Fruit fly (Drosophila melanogaster): ENCODE results near the gene Smyd3.
"Not testable (repeated sequence)": the region's sequence is repeated elsewhere in the genome, so short reads cannot be mapped to it uniquely, and the experiment has no call there.

Smyd3 gene

DNA sequence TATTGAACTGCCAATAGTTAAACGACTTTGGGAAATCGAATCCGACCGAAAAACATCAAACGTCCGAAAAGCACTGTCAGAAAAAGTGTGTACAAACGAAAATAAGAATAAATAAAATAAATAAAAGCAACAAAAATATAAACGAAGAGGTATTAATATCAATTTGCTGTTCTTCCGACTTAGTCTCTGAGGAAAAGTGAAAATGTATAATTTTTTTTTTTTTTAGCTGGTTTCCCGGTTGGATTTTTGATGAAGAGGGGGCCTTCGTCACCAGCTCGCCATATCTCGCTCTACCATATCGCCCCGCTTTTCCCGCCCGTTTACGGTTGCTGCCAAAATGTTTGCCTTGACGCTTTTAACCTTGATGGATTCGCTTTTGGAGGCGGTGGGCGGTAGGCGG, 30.0 kb upstream of the Smyd3 start:
- peak; percentile 3 for TF ChIP-seq noc (tag; optimal IDR thresholded peaks at IDR 0.05)

DNA sequence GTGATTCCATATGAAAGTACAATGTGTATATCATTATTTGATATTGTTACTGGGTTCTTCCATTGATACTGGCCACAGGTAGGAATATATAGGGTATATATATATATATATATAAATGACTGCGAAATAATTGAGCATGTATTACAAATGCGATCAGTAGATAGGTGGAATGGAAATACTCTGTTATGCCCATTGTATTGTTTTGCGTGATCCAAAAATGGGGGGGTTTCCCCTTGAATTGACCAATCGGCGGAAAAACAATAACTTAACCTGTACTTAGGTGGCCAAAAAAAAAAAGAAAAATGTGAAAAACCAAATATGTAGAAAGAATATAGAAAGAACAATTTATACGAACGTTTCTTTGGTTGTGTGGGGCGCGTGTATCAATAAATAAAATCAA, 29.2 kb upstream of the Smyd3 start:
- no peak for TF ChIP-seq noc (tag; optimal IDR thresholded peaks at IDR 0.05)

DNA sequence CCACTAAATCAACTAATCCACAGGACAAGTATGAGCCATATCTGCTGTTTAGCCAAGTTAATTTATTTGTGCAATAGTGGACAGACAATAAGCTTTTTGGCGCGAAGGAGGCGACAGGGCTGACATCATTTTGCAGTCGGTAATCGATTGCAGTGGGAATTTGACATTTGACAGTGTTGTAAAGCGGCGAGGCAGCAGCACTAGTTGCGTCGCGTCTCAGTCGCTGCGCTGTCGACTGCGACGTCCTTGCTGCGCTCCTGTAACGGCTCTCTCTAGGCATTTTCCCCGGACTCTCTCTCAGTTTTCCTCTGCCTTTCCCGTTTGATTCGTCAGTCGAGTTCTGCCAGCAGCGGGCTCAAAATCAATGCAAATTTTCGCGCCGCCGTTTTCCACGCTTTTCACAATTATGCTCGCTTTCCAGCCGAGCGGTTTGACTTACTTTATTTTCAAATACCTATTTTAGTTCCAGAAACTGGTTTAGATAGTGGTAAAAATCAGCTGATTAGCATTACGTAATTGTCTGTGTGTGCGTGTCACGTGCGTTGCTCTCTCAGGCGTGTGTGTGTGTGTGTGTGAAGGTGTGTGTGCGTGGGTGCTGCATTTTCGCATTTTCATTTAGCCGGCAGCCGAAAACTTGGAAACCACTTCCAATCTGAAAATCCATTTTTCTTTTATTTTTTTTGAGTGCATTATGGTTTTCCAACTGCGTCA, 28.3 kb upstream of the Smyd3 start:
- no peak for TF ChIP-seq noc (tag; optimal IDR thresholded peaks at IDR 0.05)

DNA sequence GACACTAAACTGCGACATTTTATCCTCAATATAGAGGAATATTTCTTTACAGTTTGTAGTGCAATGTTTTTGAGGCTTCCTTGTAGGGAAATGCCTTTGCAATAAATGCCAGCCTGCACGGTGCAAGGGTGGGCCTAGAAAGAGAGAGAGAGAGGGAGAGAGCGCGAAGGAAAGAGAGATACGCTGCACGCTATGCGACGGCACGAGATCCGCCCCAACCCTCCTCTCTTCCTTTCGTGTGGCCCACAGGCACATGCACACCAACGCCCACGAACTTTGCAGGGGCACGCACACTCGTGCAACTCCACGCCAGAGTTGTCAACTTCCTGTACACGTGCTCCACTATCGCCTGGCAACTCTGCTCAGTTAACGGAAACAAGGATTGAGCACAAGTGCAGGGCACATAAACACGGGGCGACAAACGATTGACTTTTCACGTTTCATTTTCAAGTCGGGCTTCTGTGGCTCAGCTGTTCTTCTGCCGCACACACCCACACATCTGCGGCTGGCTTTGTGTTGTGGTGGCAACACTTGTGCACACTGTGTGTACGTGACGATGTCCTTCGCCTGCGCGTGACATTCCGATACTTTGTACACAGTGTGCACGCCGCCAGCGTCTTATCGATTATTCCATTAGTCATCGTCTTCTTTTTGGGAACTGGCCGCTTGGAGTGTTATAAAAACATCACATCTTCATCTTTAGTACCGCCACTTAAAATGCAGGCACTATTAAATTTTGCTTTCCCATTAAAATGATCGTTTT, 27.5 kb upstream of the Smyd3 start:
- no peak for TF ChIP-seq noc (tag; optimal IDR thresholded peaks at IDR 0.05)

DNA sequence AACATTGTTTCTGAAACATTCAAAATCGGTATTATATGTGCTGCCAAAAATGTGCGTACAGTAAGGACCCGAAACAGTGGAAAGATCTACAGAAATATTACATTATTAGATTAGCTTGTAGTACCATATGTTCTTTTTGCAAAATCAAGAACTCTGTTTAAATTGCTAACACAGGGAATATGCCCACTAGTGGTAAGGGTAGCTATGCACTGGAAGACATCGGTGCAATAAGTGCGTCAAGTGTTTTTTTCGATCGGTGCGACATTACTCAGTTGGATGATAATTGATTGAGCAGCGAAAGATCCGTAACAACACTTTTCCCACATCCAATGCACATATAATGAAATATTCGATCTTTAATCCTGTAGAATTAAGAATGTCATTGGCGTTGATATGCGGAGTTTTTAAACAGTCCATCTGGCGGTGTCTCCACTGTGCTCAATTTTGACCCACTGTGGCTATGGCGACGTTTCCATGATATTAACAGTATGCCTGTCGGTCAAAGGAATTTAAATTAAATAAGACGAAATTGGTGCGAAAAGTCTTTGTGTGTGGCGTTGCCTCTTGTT, 26.5 kb upstream of the Smyd3 start:
- no peak for TF ChIP-seq noc (tag; optimal IDR thresholded peaks at IDR 0.05)

DNA sequence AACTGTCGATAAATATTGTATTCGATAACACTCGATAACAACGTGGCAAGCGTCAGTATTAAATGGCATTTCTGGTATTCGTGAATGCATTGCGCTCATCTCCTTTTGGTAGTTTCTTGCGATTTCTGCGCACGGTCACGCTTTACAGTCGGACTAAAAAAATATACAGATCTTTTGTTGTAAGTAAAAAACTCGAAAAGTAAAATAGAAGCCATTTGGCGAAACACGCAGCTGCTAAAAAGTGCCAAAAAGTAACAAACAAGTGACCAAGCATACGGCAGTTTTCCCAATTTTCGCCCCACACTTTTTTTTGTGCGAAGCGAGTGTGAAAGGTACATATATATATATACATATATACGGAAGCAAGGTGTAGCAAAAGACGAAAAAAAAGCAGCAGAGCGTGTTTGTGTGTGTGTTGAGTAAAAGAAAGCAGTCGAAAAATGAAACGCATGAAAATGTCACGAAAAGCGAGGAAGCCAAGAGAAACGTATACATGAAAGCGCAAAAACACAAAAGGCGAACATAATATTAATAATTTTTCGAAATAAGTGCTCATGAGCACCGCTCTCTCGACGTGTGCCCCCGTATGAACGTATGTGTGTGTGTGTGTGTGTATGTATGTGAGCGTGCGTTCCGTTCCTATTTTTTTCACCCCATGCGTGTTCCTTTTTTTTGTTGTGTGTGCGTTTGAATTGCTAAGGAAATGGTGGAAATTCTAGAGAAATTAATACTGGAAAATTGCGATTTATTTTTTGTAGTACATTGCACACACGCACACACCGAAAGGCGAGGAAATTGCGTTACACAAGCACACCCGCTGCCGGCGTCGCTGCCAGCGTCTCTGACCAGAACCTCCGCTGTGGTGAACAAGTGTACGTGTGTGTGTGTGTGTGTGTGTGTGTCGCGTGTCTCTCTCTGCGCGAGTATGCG, 25.4 kb upstream of the Smyd3 start, which contains the start of gene sgg:
sgg (plus strand) TSS at position 106 of the 930 bp plus-strand sequence.
- TF ChIP-seq noc (tag; optimal IDR thresholded peaks at IDR 0.05), result no peak

DNA sequence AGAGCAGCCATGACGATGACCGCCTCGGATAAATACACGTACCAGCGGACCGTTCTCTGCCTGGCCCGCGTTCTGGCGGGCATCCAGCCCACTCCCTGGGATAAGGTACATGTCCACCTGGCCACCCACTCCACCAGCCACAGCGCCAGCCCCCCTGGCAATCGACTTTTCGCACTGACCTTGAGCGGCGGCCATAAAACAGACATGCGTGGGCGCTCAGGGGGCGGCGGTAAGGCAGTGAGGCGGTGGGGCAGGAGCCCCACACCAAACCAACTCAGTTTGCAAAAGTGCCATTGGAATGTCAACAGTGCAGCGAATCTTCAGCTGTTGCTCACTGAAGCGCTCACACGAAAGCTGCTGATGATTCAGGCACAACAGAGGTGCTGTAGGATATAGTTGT, 16.3 kb upstream of the Smyd3 start:
- no peak for TF ChIP-seq noc (tag; optimal IDR thresholded peaks at IDR 0.05)

DNA sequence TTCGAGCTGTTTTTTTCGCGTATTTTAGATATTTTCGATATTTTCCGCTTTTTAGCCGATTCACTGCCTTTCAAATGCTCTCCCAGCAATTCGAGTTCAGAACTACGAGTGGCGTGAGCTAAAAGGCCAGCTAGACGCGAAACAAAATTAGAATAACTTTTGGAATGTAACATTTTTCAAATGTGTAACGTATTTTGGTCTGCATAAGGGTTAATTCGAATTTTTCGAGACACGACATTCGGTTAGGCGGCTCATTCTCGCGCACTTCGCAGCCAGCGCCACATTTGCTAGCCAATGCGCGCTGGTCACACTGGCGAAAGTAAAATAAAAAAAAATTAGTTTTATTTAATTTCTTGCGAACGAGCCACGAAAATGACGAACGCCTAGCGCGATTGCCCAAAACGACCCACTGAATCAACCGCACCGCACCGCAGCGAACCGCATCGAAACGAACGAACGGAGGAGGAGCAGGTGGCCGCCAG, 15.9 kb upstream of the Smyd3 start, which contains the start of the genes brv3 and Pi4KIIIalpha:
brv3 (minus strand) TSS at position 51 of the 482 bp plus-strand sequence.
Pi4KIIIalpha (plus strand) TSS at position 280 of the 482 bp plus-strand sequence.
- no peak for TF ChIP-seq noc (tag; optimal IDR thresholded peaks at IDR 0.05)

DNA sequence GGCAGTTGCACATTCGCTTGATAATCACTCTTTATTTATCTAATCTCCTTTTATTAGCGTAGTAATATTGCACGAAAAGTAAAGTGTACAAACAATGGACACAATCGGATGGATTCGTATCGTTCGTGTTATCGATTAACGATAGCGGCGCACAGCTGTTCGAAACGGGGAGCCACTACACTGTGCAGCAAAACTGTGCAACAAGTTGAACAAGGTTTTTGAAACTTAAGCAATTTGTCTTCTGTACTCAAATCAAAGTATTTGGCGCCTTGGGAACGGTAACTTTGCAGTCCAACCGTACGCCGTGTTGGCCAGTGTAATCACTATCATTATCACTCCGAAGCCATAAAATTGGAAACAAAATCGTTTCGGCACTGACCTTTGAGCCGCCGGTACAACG, 11.0 kb upstream of the Smyd3 start, which contains the start of the genes Tsp3A and Seipin:
Tsp3A (minus strand) TSS at position 88 of the 400 bp plus-strand sequence.
Seipin (plus strand) TSS at position 149 of the 400 bp plus-strand sequence.
- peak; percentile 89 for TF ChIP-seq noc (tag; optimal IDR thresholded peaks at IDR 0.05)

DNA sequence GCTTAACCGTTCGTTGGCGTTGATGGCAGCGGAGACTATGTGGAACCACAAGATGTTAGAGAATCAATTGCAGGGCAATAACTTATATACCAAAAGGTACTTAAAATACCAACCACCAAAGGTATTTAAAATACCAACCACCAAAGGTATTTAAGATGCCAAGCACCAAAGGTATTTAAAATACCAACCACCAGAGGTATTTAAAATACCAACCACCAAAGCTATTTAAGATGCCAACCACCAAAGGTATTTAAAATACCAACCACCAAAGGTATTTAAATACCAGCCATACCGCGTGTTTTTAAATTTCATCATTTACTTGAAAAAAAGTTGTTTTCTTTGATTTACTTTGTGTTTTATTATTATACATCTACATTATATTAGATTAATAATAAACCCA, 8.7 kb upstream of the Smyd3 start:
- TF ChIP-seq noc (tag; optimal IDR thresholded peaks at IDR 0.05), result no peak

DNA sequence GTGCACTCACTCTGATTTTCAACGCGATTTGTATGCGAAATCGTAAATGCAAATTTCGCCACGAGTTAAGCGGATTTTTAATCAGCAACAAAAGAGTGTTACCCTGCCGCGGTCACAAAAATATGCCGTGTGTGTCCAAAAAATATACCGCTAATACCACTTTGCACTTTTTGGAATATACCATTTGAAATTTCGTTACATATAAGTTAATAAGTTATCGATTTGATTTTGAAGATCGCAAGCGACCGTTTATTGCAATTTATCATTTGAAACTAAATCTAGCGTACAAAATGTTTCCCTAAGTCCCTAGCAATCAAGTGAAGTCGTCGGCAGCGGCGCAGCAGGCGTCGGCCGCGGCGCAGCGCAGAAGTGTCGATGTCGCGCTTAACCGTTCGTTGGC, 1.6 kb upstream of the Smyd3 start, which contains the start of gene eIF3g1:
eIF3g1 (minus strand) TSS at position 101 of the 400 bp plus-strand sequence.
- TF ChIP-seq noc (tag; optimal IDR thresholded peaks at IDR 0.05), result not testable (repeated sequence)

DNA sequence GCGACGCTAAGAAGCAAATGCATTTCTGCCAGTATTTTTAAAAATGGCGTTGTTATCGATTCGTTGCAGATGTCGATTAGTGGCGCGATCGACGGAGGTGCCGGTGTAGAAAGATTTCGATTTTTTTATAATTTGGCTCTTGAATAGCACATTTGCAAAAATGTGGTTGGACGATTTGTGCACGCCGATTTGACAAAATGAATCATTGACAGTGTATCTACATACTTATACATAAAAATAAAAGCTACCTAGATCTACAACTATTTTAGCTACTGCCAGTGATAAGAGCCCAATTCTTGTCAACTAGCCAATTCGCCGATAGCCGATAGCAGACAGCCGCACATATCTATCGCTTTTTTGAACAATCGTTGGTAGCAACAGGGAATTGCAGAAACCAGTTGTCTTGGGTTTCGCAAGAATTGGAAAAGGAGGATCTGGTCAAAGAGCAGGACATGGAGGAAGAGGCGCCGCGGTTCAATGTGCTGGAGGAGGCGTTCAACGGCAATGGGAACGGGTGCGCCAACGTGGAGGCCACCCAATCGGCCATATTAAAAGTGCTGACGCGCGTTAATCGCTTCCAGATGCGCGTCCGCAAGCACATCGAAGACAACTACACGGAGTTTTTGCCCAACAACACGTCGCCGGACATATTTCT, 4.7 kb downstream of the Smyd3 start, which contains the start of the genes Klp3A and Zw10:
Klp3A (minus strand) TSS at position 202 of the 655 bp plus-strand sequence.
Zw10 (plus strand) TSS at position 347 of the 655 bp plus-strand sequence.
- peak; percentile 20 for TF ChIP-seq noc (tag; optimal IDR thresholded peaks at IDR 0.05)

DNA sequence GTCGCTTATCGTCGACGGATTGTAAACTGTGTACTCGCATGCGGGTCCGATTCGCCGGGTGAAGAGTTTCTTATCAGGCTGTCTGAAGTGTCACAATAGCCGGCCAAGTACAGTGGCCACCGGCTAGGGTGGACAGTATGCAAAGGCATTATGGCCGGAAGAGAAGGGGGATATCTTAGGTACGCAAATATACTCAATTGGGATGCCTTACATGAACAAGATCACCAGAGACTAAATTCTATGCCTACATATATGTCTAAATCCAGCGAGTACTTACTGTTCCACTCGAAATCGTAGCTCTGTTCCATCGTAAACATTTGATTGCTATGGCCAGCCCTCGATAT, 15.0 kb downstream of the Smyd3 start:
- peak; percentile 96 for TF ChIP-seq noc (tag; optimal IDR thresholded peaks at IDR 0.05)

DNA sequence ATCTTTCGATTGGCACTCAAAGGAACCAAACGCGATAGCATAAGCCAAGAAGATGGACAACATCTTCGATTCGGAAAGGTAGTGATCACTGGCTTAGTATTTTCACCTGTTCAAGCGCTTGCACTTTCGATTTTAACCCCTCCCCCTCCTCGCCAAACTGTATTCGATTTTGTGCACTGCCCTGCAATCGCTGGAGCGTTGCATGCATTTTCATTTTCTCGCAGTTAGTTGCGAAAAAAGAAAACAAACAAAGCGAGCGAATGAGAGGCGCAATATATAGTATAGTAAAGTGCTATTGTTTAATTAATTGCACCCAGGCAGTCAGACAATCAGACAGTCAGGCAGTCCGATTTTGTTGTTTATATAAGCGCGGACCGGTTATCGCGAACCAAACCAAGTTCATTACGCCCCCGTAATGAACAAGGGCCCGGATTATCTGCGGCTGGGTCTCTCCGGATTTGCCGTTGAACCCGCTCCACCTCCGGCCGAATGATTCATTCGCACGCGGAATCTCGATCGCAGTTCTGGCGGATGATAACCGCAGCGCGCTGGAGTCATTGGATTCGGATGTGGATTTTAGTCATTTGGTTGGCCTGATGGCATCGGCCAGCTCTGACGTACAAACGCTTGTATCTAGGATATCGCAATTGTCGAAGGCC, 15.5 kb downstream of the Smyd3 start:
- TF ChIP-seq noc (tag; optimal IDR thresholded peaks at IDR 0.05), result no peak
